Fruit fly (Drosophila melanogaster): Measurements from ENCODE around the gene CG13460.

Gene CG13460

DNA sequence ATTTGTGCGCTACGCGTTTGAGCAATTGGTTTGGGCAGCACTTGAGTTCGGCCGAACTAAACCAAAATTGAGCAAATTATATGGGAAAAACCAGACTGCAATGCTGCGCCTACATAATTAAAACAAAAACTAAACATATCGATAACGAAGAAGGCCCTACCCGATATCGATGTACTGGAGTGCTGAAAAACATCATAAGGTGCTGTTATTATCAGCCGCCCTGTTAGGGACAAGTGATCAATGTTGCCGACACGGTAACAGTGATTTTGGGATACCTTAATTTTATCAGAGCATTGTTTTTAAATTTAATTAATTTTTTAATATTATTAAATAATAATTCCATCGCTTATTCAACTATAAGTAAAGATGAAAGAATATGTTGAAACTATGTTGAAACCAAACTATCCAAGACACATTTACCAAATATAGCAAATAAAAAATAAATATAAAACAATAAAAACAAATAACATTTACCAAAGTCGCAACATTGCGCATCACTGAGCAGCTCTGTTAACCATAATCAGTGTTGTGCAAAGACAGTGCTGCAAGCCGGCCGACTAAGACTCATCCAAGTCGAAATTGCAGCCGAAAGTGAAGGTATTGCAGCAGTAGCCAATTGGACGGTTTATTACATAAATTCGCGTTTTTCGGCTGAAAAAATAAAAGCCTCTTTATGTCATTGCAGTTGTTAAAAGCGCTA lies 33.2 kb upstream of the CG13460 start, which contains the start of the genes sstn, Plp and GlyRS (continued):
- TF ChIP-seq fd64A (GFP tag; optimal IDR thresholded peaks at IDR 0.05) (no peak), H2.0 (GFP tag; IDR thresholded peaks at IDR 0.05) (no peak), CG16815 (GFP tag; optimal IDR thresholded peaks at IDR 0.05) (no peak), bigmax (GFP tag; optimal IDR thresholded peaks at IDR 0.05) (no peak), MESR4 (GFP tag; optimal IDR thresholded peaks at IDR 0.05) (peak; percentile 72), sob (GFP tag; IDR thresholded peaks at IDR 0.05) (no peak), CG3847 (GFP tag; IDR thresholded peaks at IDR 0.05) (no peak), CG14441 (GFP tag; IDR thresholded peaks at IDR 0.05) (no peak), CG7556 (GFP tag; optimal IDR thresholded peaks at IDR 0.05) (peak; percentile 51), pfk (GFP tag; optimal IDR thresholded peaks at IDR 0.05) (no peak), CG11560 (tag; IDR thresholded peaks at IDR 0.05) (no peak), vvl (GFP tag; IDR thresholded peaks at IDR 0.05) (peak; percentile 51; the same call in 1 of the 2 replicates), CG10654 (GFP tag; optimal IDR thresholded peaks at IDR 0.05) (peak; percentile 29), sisA (GFP tag; IDR thresholded peaks at IDR 0.05) (no peak), aop (GFP tag; IDR thresholded peaks at IDR 0.05) (no peak), B-H1 (GFP tag; IDR thresholded peaks at IDR 0.05) (no peak), ewg (GFP tag; optimal IDR thresholded peaks at IDR 0.05) (peak; percentile 18), oc (tag; optimal IDR thresholded peaks at IDR 0.05) (peak; percentile 26), CG11504 (tag; optimal IDR thresholded peaks at IDR 0.05) (peak; percentile 75), Deaf1 (tag; optimal IDR thresholded peaks at IDR 0.05) (no peak), CG10462 (GFP tag; optimal IDR thresholded peaks at IDR 0.05) (no peak), crol (GFP tag; IDR thresholded peaks at IDR 0.05) (peak; percentile 28; the same call in 1 of the 2 replicates), CG17829 (tag; optimal IDR thresholded peaks at IDR 0.05) (peak; percentile 55), CG31365 (tag; optimal IDR thresholded peaks at IDR 0.05) (no peak), CG34376 (GFP tag; optimal IDR thresholded peaks at IDR 0.05) (no peak), Max (GFP tag; optimal IDR thresholded peaks at IDR 0.05) (peak; percentile 50), CG6254 (GFP tag; optimal IDR thresholded peaks at IDR 0.05) (no peak), peb (GFP tag; IDR thresholded peaks at IDR 0.05) (no peak), CG10959 (GFP tag; IDR thresholded peaks at IDR 0.05) (no peak), Pdp1 (GFP tag; optimal IDR thresholded peaks at IDR 0.05) (peak in 1 of 2 experiments; percentile 39), unpg (GFP tag; optimal IDR thresholded peaks at IDR 0.05) (peak; percentile 8), bbx (GFP tag; IDR thresholded peaks at IDR 0.05; ENCODE audit: partially characterized antibody) (peak; percentile 69), chif (GFP tag; optimal IDR thresholded peaks at IDR 0.05) (no peak), zfh1 (GFP tag; IDR thresholded peaks at IDR 0.05) (no peak), cwo (GFP tag; optimal IDR thresholded peaks at IDR 0.05) (no peak), dysf (GFP tag; IDR thresholded peaks at IDR 0.05) (no peak), onecut (GFP tag; IDR thresholded peaks at IDR 0.05) (no peak), inv (GFP tag; IDR thresholded peaks at IDR 0.05; ENCODE audit: partially characterized antibody) (peak; percentile 49), Dref (GFP tag; IDR thresholded peaks at IDR 0.05) (peak; percentile 71), Xbp1 (GFP tag; optimal IDR thresholded peaks at IDR 0.05) (peak; percentile 40), al (GFP tag; IDR thresholded peaks at IDR 0.05) (no peak), rib (GFP tag; IDR thresholded peaks at IDR 0.05) (no peak), Nf-YC (tag; optimal IDR thresholded peaks at IDR 0.05) (peak; percentile 59), CG12104 (GFP tag; optimal IDR thresholded peaks at IDR 0.05) (peak; percentile 39), Fer2 (tag; optimal IDR thresholded peaks at IDR 0.05) (no peak), CG8359 (GFP tag; optimal IDR thresholded peaks at IDR 0.05; ENCODE audit: borderline replicate concordance) (no peak), NK7.1 (GFP tag; optimal IDR thresholded peaks at IDR 0.05) (no peak), sens-2 (GFP tag; IDR thresholded peaks at IDR 0.05) (no peak), CG12236 (GFP tag; optimal IDR thresholded peaks at IDR 0.05) (no peak), ato (GFP tag; IDR thresholded peaks at IDR 0.05; ENCODE audit: partially characterized antibody) (0 out of 2 replicates have a peak, but pooled peaks have one; percentile 20)
